Worm (Caenorhabditis elegans) whole organism, L3 larva: ENCODE data around the gene F38A5.22.

Source experiments
- R02D3.7 ChIP-seq: fragments of 150-350 bp; optimal IDR thresholded peaks from 2 replicates; lab custom pipeline; 2014; ENCODE audit warnings: missing biosample characterization, missing genetic modification characterization
- ZK546.5 ChIP-seq: sonication (generic microtip); optimal IDR thresholded peaks from 2 replicates; lab custom pipeline; 2017; ENCODE audit warnings: missing biosample characterization, missing genetic modification characterization
- aly-2 ChIP-seq: fragments of 150-350 bp; optimal IDR thresholded peaks from 2 replicates; lab custom pipeline; 2014; ENCODE audit warnings: missing biosample characterization, missing genetic modification characterization
- ama-1 ChIP-seq: fragments of 150-350 bp; optimal IDR thresholded peaks from 2 replicates; lab custom pipeline; 2018
- ceh-28 ChIP-seq: fragments of 150-350 bp; optimal IDR thresholded peaks from 2 replicates; lab custom pipeline; 2014; ENCODE audit warnings: missing biosample characterization, missing genetic modification reagents, missing genetic modification characterization
- ceh-82 ChIP-seq: fragments of 150-350 bp; optimal IDR thresholded peaks from 2 replicates; lab custom pipeline; 2014; ENCODE audit warnings: missing biosample characterization, missing genetic modification characterization
- daf-12 ChIP-seq: fragments of 150-350 bp; optimal IDR thresholded peaks from 2 replicates; lab custom pipeline; 2014; ENCODE audit warnings: missing biosample characterization, missing genetic modification reagents, missing genetic modification characterization
- egl-27 ChIP-seq: sonication (generic microtip); optimal IDR thresholded peaks from 4 replicates; lab custom pipeline; 2017; ENCODE audit warnings: missing biosample characterization, missing genetic modification reagents, missing genetic modification characterization
- egl-5 ChIP-seq: fragments of 150-350 bp; optimal IDR thresholded peaks from 2 replicates; lab custom pipeline; 2017; ENCODE audit warnings: missing biosample characterization, missing genetic modification reagents, missing genetic modification characterization, inconsistent platforms
- elt-1 ChIP-seq: fragments of 150-350 bp; optimal IDR thresholded peaks from 2 replicates; lab custom pipeline; 2014; ENCODE audit warnings: missing biosample characterization, missing genetic modification characterization
- elt-2 ChIP-seq: sonication (generic microtip); optimal IDR thresholded peaks from 2 replicates; lab custom pipeline; 2016; ENCODE audit warnings: missing genetic modification reagents, mild to moderate bottlenecking, missing genetic modification characterization, missing compliant biosample characterization
- elt-3 ChIP-seq, 3 experiments: fragments of 150-350 bp in 1 of 3; sonication (generic microtip) in 2 of 3; optimal IDR thresholded peaks; 2 replicates in 2 of 3; 4 replicates in 1 of 3; lab custom pipeline; 2014 to 2017; ENCODE audit warnings: missing biosample characterization in 3 of 3, missing genetic modification characterization in 3 of 3
- fkh-10 ChIP-seq: sonication (generic microtip); optimal IDR thresholded peaks from 2 replicates; lab custom pipeline; 2017; ENCODE audit warnings: missing biosample characterization, missing genetic modification reagents, missing genetic modification characterization
- fkh-2 ChIP-seq: fragments of 150-350 bp; optimal IDR thresholded peaks from 2 replicates; lab custom pipeline; 2014; ENCODE audit warnings: missing biosample characterization, missing genetic modification reagents, missing genetic modification characterization
- fos-1 ChIP-seq: fragments of 150-350 bp; optimal IDR thresholded peaks from 2 replicates; lab custom pipeline; 2014; ENCODE audit warnings: missing biosample characterization, missing genetic modification characterization
- hmg-11 ChIP-seq: sonication (generic microtip); optimal IDR thresholded peaks from 2 replicates; lab custom pipeline; 2016; ENCODE audit warnings: missing genetic modification characterization, missing compliant biosample characterization
- jun-1 ChIP-seq: fragments of 150-350 bp; optimal IDR thresholded peaks from 2 replicates; lab custom pipeline; 2014; ENCODE audit warnings: missing biosample characterization, missing genetic modification reagents, missing genetic modification characterization
- lin-15B ChIP-seq: fragments of 150-350 bp; optimal IDR thresholded peaks from 2 replicates; lab custom pipeline; 2014; ENCODE audit warnings: missing biosample characterization, missing genetic modification characterization
- lin-39 ChIP-seq: fragments of 150-350 bp; optimal IDR thresholded peaks from 2 replicates; lab custom pipeline; 2018; ENCODE audit warnings: missing biosample characterization, missing genetic modification reagents, missing genetic modification characterization
- mdl-1 ChIP-seq: fragments of 150-350 bp; optimal IDR thresholded peaks from 2 replicates; lab custom pipeline; 2014; ENCODE audit warnings: missing biosample characterization, missing genetic modification characterization
- nfya-1 ChIP-seq: sonication (generic microtip); optimal IDR thresholded peaks from 2 replicates; lab custom pipeline; 2017; ENCODE audit warnings: missing genetic modification characterization, mild to moderate bottlenecking, missing compliant biosample characterization, antibody characterized with exemption, moderate library complexity; ENCODE audit not compliant: insufficient read depth
- nhr-11 ChIP-seq: fragments of 150-350 bp; optimal IDR thresholded peaks from 2 replicates; lab custom pipeline; 2014; ENCODE audit warnings: missing biosample characterization, missing genetic modification characterization
- nhr-12 ChIP-seq: fragments of 150-350 bp; optimal IDR thresholded peaks from 2 replicates; lab custom pipeline; 2014; ENCODE audit warnings: missing biosample characterization, missing genetic modification characterization
- nhr-23 ChIP-seq: fragments of 150-350 bp; optimal IDR thresholded peaks from 2 replicates; lab custom pipeline; 2014; ENCODE audit warnings: missing biosample characterization, missing genetic modification reagents, missing genetic modification characterization
- nhr-237 ChIP-seq: fragments of 150-350 bp; optimal IDR thresholded peaks from 2 replicates; lab custom pipeline; 2014; ENCODE audit warnings: missing biosample characterization, missing genetic modification characterization
- nhr-25 ChIP-seq: sonication (generic microtip); optimal IDR thresholded peaks from 2 replicates; lab custom pipeline; 2017; ENCODE audit warnings: missing biosample characterization, missing genetic modification characterization
- nhr-28 ChIP-seq: fragments of 150-350 bp; optimal IDR thresholded peaks from 2 replicates; lab custom pipeline; 2014; ENCODE audit warnings: missing biosample characterization, missing genetic modification characterization
- nhr-43 ChIP-seq: sonication (generic microtip); optimal IDR thresholded peaks from 2 replicates; lab custom pipeline; 2016; ENCODE audit warnings: mild to moderate bottlenecking, missing genetic modification characterization, missing compliant biosample characterization; ENCODE audit not compliant: poor library complexity, severe bottlenecking
- nhr-67 ChIP-seq: fragments of 150-350 bp; optimal IDR thresholded peaks from 2 replicates; lab custom pipeline; 2014; ENCODE audit warnings: missing biosample characterization, missing genetic modification characterization
- nhr-77 ChIP-seq: fragments of 150-350 bp; optimal IDR thresholded peaks from 2 replicates; lab custom pipeline; 2014; ENCODE audit warnings: missing biosample characterization, missing genetic modification characterization
- pha-4 ChIP-seq: fragments of 150-350 bp; optimal IDR thresholded peaks from 2 replicates; lab custom pipeline; 2014; ENCODE audit warnings: missing biosample characterization, missing genetic modification reagents, missing genetic modification characterization
- pqm-1 ChIP-seq: fragments of 150-350 bp; optimal IDR thresholded peaks from 2 replicates; lab custom pipeline; 2017; ENCODE audit warnings: missing biosample characterization, missing genetic modification characterization, inconsistent platforms
- sea-2 ChIP-seq: fragments of 150-350 bp; sonication (generic microtip); optimal IDR thresholded peaks from 4 replicates; lab custom pipeline; 2014; ENCODE audit warnings: missing biosample characterization, missing genetic modification reagents, missing genetic modification characterization
- skn-1 ChIP-seq: fragments of 150-350 bp; optimal IDR thresholded peaks from 2 replicates; lab custom pipeline; 2014; ENCODE audit warnings: missing biosample characterization, missing genetic modification characterization
- snpc-4 ChIP-seq: fragments of 150-350 bp; optimal IDR thresholded peaks from 2 replicates; lab custom pipeline; 2014; ENCODE audit warnings: missing biosample characterization, missing genetic modification characterization
- tbx-2 ChIP-seq: sonication (generic microtip); optimal IDR thresholded peaks from 2 replicates; lab custom pipeline; 2016; ENCODE audit warnings: mild to moderate bottlenecking, missing genetic modification characterization, missing compliant biosample characterization
- unc-39 ChIP-seq: sonication (generic microtip); optimal IDR thresholded peaks from 4 replicates; lab custom pipeline; 2017; ENCODE audit warnings: missing biosample characterization, missing genetic modification characterization
- unc-62 ChIP-seq: fragments of 150-350 bp; sonication (generic microtip); optimal IDR thresholded peaks from 4 replicates; lab custom pipeline; 2014; ENCODE audit warnings: missing biosample characterization, missing genetic modification reagents, missing genetic modification characterization
- zag-1 ChIP-seq: fragments of 150-350 bp; optimal IDR thresholded peaks from 2 replicates; lab custom pipeline; 2014; ENCODE audit warnings: missing biosample characterization, missing genetic modification characterization
- ztf-11 ChIP-seq: fragments of 150-350 bp; optimal IDR thresholded peaks from 2 replicates; lab custom pipeline; 2014; ENCODE audit warnings: missing biosample characterization, missing genetic modification characterization
- ztf-4 ChIP-seq: fragments of 150-350 bp; optimal IDR thresholded peaks from 2 replicates; lab custom pipeline; 2014; ENCODE audit warnings: missing biosample characterization, missing genetic modification characterization

Gene F38A5.22

ce11 chrIV:6627798-6628197 is 32.1 kb upstream of the F38A5.22 start, which contains the start of gene cest-5.2:
cest-5.2 (minus strand) TSS chrIV:6627925.
- no peak for TF ChIP-seq daf-12 (tag; lab: Kevin White, UChicago)
- peak; percentile 9 for TF ChIP-seq pqm-1 (tag; lab: Kevin White, UChicago)
- TF ChIP-seq elt-2 (tag; lab: Kevin White, UChicago) = peak; percentile 67
- peak; percentile 26 for TF ChIP-seq pha-4 (tag; lab: Kevin White, UChicago)
- peak; percentile 14 for TF ChIP-seq ceh-28

ce11 chrIV:6623390-6623789 is 27.6 kb upstream of the F38A5.22 start, which contains the start of gene C01B10.44:
C01B10.44 (plus strand) TSS chrIV:6623690.
- TF ChIP-seq ceh-82 (tag; lab: Kevin White, UChicago) = no peak
- no peak for TF ChIP-seq ztf-4 (tag; lab: Kevin White, UChicago)
- TF ChIP-seq nhr-237 (tag; lab: Kevin White, UChicago) = no peak
- no peak for TF ChIP-seq nhr-67
- no peak for TF ChIP-seq aly-2 (tag; lab: Kevin White, UChicago)
- no peak for TF ChIP-seq pha-4 (tag; lab: Kevin White, UChicago)
- no peak for TF ChIP-seq fkh-2
- TF ChIP-seq fos-1 (tag; lab: Kevin White, UChicago) = no peak
- no peak for TF ChIP-seq hmg-11
- TF ChIP-seq unc-39 = no peak
- TF ChIP-seq R02D3.7 (tag; lab: Kevin White, UChicago) = no peak
- TF ChIP-seq ceh-28 = no peak
- no peak for TF ChIP-seq nhr-77
- no peak for TF ChIP-seq lin-15B
- no peak for TF ChIP-seq zag-1
- TF ChIP-seq daf-12 (tag; lab: Kevin White, UChicago) = no peak

ce11 chrIV:6622142-6622541 is 26.4 kb upstream of the F38A5.22 start:
- peak; percentile 76 for TF ChIP-seq nhr-23
- peak; percentile 70 for TF ChIP-seq nhr-25 (tag; lab: Kevin White, UChicago)
- TF ChIP-seq unc-62 (GFP tag; lab: Kevin White, UChicago) = no peak
- TF ChIP-seq elt-3 (tag; optimal IDR thresholded peaks at IDR 0.05; lab: Kevin White, UChicago) = peak in 1 of 3 experiments; percentile 73
- no peak for TF ChIP-seq ztf-4 (tag; lab: Kevin White, UChicago)
- no peak for TF ChIP-seq nhr-11 (tag; lab: Kevin White, UChicago)
- no peak for TF ChIP-seq elt-2 (tag; lab: Kevin White, UChicago)
- TF ChIP-seq jun-1 (tag; lab: Kevin White, UChicago) = no peak
- no peak for TF ChIP-seq ceh-82 (tag; lab: Kevin White, UChicago)
- TF ChIP-seq egl-5 (tag; lab: Kevin White, UChicago) = no peak
- no peak for TF ChIP-seq fkh-10 (GFP tag; lab: Kevin White, UChicago)
- no peak for TF ChIP-seq daf-12 (tag; lab: Kevin White, UChicago)
- no peak for TF ChIP-seq unc-39
- no peak for TF ChIP-seq hmg-11
- TF ChIP-seq nfya-1 (tag; lab: Kevin White, UChicago) = peak; percentile 20
- no peak for TF ChIP-seq nhr-77
- TF ChIP-seq pha-4 (tag; lab: Kevin White, UChicago) = peak; percentile 36
- no peak for TF ChIP-seq nhr-237 (tag; lab: Kevin White, UChicago)
- no peak for TF ChIP-seq lin-39 (tag; lab: Kevin White, UChicago)
- no peak for TF ChIP-seq nhr-43 (tag; lab: Kevin White, UChicago)
- no peak for TF ChIP-seq ZK546.5
- TF ChIP-seq lin-15B = no peak
- no peak for TF ChIP-seq nhr-12 (tag; lab: Kevin White, UChicago)
- no peak for TF ChIP-seq skn-1 (tag; lab: Kevin White, UChicago)
- no peak for TF ChIP-seq nhr-28 (tag; lab: Kevin White, UChicago)
- no peak for TF ChIP-seq ztf-11 (tag; lab: Kevin White, UChicago)
- TF ChIP-seq mdl-1 (tag; lab: Kevin White, UChicago) = no peak
- TF ChIP-seq egl-27 = no peak
- no peak for TF ChIP-seq sea-2 (GFP tag; lab: Kevin White, UChicago)
- TF ChIP-seq tbx-2 (tag; lab: Kevin White, UChicago) = no peak
- TF ChIP-seq elt-1 (tag; lab: Kevin White, UChicago) = no peak
- TF ChIP-seq ceh-28 = peak; percentile 38
- no peak for TF ChIP-seq fkh-2
- no peak for TF ChIP-seq snpc-4 (tag; lab: Kevin White, UChicago)
- TF ChIP-seq ama-1 (lab: Kevin White, UChicago) = no peak
- TF ChIP-seq zag-1 = no peak
- TF ChIP-seq R02D3.7 (tag; lab: Kevin White, UChicago) = no peak
- no peak for TF ChIP-seq pqm-1 (tag; lab: Kevin White, UChicago)
- TF ChIP-seq, all 47 proteins: peak for 6
